Worm (Caenorhabditis elegans) whole organism, L2 larva: ENCODE measurements around the gene F08D12.3.

Experiments
- C34F6.9 ChIP-seq: fragments of 150-350 bp; optimal IDR thresholded peaks from 2 replicates; lab custom pipeline; 2014; ENCODE audit warnings: missing biosample characterization, missing genetic modification characterization
- F13H6.1 ChIP-seq: sonication (generic microtip); optimal IDR thresholded peaks from 2 replicates; lab custom pipeline; 2016; ENCODE audit warnings: missing genetic modification characterization, missing compliant biosample characterization
- R02D3.7 ChIP-seq: fragments of 150-350 bp; optimal IDR thresholded peaks from 2 replicates; lab custom pipeline; 2014; ENCODE audit warnings: missing biosample characterization, missing genetic modification characterization
- Y55F3AM.14 ChIP-seq: fragments of 200-800 bp; sonication (Bioruptor generic); optimal IDR thresholded peaks from 2 replicates; lab custom pipeline; 2018; ENCODE audit warnings: mild to moderate bottlenecking, missing genetic modification characterization, missing compliant biosample characterization
- ZK546.5 ChIP-seq: sonication (generic microtip); optimal IDR thresholded peaks from 2 replicates; lab custom pipeline; 2017; ENCODE audit warnings: missing biosample characterization, missing genetic modification characterization
- alr-1 ChIP-seq: fragments of 150-350 bp; optimal IDR thresholded peaks from 2 replicates; lab custom pipeline; 2014; ENCODE audit warnings: missing biosample characterization, missing genetic modification characterization
- aly-2 ChIP-seq: fragments of 150-350 bp; optimal IDR thresholded peaks from 2 replicates; lab custom pipeline; 2014; ENCODE audit warnings: missing biosample characterization, missing genetic modification characterization
- blmp-1 ChIP-seq: sonication (generic microtip); optimal IDR thresholded peaks from 2 replicates; lab custom pipeline; 2017; ENCODE audit warnings: missing genetic modification characterization, mild to moderate bottlenecking, missing compliant biosample characterization, antibody characterized with exemption, moderate library complexity; ENCODE audit not compliant: insufficient read depth
- ceh-16 ChIP-seq: fragments of 150-350 bp; optimal IDR thresholded peaks from 2 replicates; lab custom pipeline; 2014; ENCODE audit warnings: missing biosample characterization, missing genetic modification characterization
- crh-2 ChIP-seq: sonication (generic microtip); optimal IDR thresholded peaks from 2 replicates; lab custom pipeline; 2017; ENCODE audit warnings: missing biosample characterization, missing genetic modification characterization
- egl-27 ChIP-seq: sonication (generic microtip); optimal IDR thresholded peaks from 3 replicates; lab custom pipeline; 2017; ENCODE audit warnings: missing biosample characterization, missing genetic modification reagents, missing genetic modification characterization
- elt-1 ChIP-seq: fragments of 150-350 bp; optimal IDR thresholded peaks from 2 replicates; lab custom pipeline; 2014; ENCODE audit warnings: missing biosample characterization, missing genetic modification characterization
- fos-1 ChIP-seq: fragments of 150-350 bp; optimal IDR thresholded peaks from 2 replicates; lab custom pipeline; 2014; ENCODE audit warnings: missing biosample characterization, missing genetic modification characterization
- gmeb-1 ChIP-seq: fragments of 150-350 bp; optimal IDR thresholded peaks from 2 replicates; lab custom pipeline; 2014; ENCODE audit warnings: missing biosample characterization, missing genetic modification characterization
- lin-13 ChIP-seq: fragments of 150-350 bp; optimal IDR thresholded peaks from 2 replicates; lab custom pipeline; 2014; ENCODE audit warnings: missing biosample characterization, missing genetic modification reagents, missing genetic modification characterization
- lsy-2 ChIP-seq, 2 experiments: fragments of 150-350 bp in 1 of 2; sonication (generic microtip) in 1 of 2; optimal IDR thresholded peaks; 2 replicates each; lab custom pipeline; 2014 to 2017; ENCODE audit warnings: missing biosample characterization in 2 of 2, missing genetic modification characterization in 2 of 2
- mab-5 ChIP-seq: fragments of 150-350 bp; optimal IDR thresholded peaks from 2 replicates; lab custom pipeline; 2014; ENCODE audit warnings: missing biosample characterization, missing genetic modification characterization
- mbf-1 ChIP-seq: sonication (generic microtip); optimal IDR thresholded peaks from 2 replicates; lab custom pipeline; 2017; ENCODE audit warnings: missing biosample characterization, missing genetic modification characterization
- mdl-1 ChIP-seq, 2 experiments: fragments of 150-350 bp in 1 of 2; sonication (generic microtip) in 1 of 2; optimal IDR thresholded peaks; 2 replicates each; lab custom pipeline; 2017; ENCODE audit warnings: missing biosample characterization in 2 of 2, missing genetic modification characterization in 2 of 2
- nhr-10 ChIP-seq: sonication (generic microtip); optimal IDR thresholded peaks from 2 replicates; lab custom pipeline; 2017; ENCODE audit warnings: missing biosample characterization, missing genetic modification characterization
- nhr-11 ChIP-seq: fragments of 150-350 bp; optimal IDR thresholded peaks from 2 replicates; lab custom pipeline; 2014; ENCODE audit warnings: missing biosample characterization, missing genetic modification characterization
- nhr-12 ChIP-seq: fragments of 150-350 bp; optimal IDR thresholded peaks from 2 replicates; lab custom pipeline; 2014; ENCODE audit warnings: missing biosample characterization, missing genetic modification characterization
- nhr-129 ChIP-seq: fragments of 150-350 bp; optimal IDR thresholded peaks from 2 replicates; lab custom pipeline; 2014; ENCODE audit warnings: missing biosample characterization, missing genetic modification characterization
- nhr-21 ChIP-seq: fragments of 150-350 bp; optimal IDR thresholded peaks from 2 replicates; lab custom pipeline; 2014; ENCODE audit warnings: missing biosample characterization, missing genetic modification characterization
- nhr-23 ChIP-seq: fragments of 150-350 bp; optimal IDR thresholded peaks from 2 replicates; lab custom pipeline; 2014; ENCODE audit warnings: missing biosample characterization, missing genetic modification reagents, missing genetic modification characterization
- nhr-237 ChIP-seq: fragments of 150-350 bp; optimal IDR thresholded peaks from 2 replicates; lab custom pipeline; 2014; ENCODE audit warnings: missing biosample characterization, missing genetic modification characterization
- nhr-25 ChIP-seq: fragments of 150-350 bp; sonication (generic microtip); optimal IDR thresholded peaks from 3 replicates; lab custom pipeline; 2014; ENCODE audit warnings: missing biosample characterization, missing genetic modification characterization
- peb-1 ChIP-seq: fragments of 150-350 bp; optimal IDR thresholded peaks from 2 replicates; lab custom pipeline; 2014; ENCODE audit warnings: missing biosample characterization, missing genetic modification characterization
- sem-4 ChIP-seq: fragments of 150-350 bp; optimal IDR thresholded peaks from 2 replicates; lab custom pipeline; 2014; ENCODE audit warnings: missing biosample characterization, missing genetic modification reagents, missing genetic modification characterization
- sma-3 ChIP-seq: sonication (generic microtip); optimal IDR thresholded peaks from 2 replicates; lab custom pipeline; 2016; ENCODE audit warnings: missing genetic modification reagents, missing genetic modification characterization, missing compliant biosample characterization
- sma-9 ChIP-seq, 2 experiments: fragments of 150-350 bp in 1 of 2; sonication (generic microtip) in 1 of 2; optimal IDR thresholded peaks; 2 replicates each; lab custom pipeline; 2014 to 2016; ENCODE audit warnings: missing genetic modification characterization in 2 of 2, mild to moderate bottlenecking in 1 of 2, missing biosample characterization in 1 of 2, missing compliant biosample characterization in 1 of 2, missing genetic modification reagents in 1 of 2, moderate library complexity in 1 of 2
- snpc-4 ChIP-seq: fragments of 150-350 bp; optimal IDR thresholded peaks from 2 replicates; lab custom pipeline; 2014; ENCODE audit warnings: missing biosample characterization, missing genetic modification characterization
- unc-39 ChIP-seq: fragments of 150-350 bp; optimal IDR thresholded peaks from 2 replicates; lab custom pipeline; 2014; ENCODE audit warnings: missing biosample characterization, missing genetic modification characterization
- unc-55 ChIP-seq: fragments of 150-350 bp; sonication (generic microtip); optimal IDR thresholded peaks from 3 replicates; lab custom pipeline; 2014; ENCODE audit warnings: missing biosample characterization, missing genetic modification reagents, missing genetic modification characterization
- unc-62 ChIP-seq: fragments of 150-350 bp; optimal IDR thresholded peaks from 2 replicates; lab custom pipeline; 2014; ENCODE audit warnings: missing biosample characterization, missing genetic modification reagents, missing genetic modification characterization
- zag-1 ChIP-seq: fragments of 150-350 bp; optimal IDR thresholded peaks from 2 replicates; lab custom pipeline; 2014; ENCODE audit warnings: missing biosample characterization, missing genetic modification characterization
- ztf-1 ChIP-seq: fragments of 200-800 bp; sonication (Bioruptor generic); conservative IDR thresholded peaks from 2 replicates; pipeline ENCODE4 v1.3.6; 2022; ENCODE audit warnings: missing genetic modification characterization, missing compliant biosample characterization
- ztf-11 ChIP-seq: sonication (generic microtip); optimal IDR thresholded peaks from 2 replicates; lab custom pipeline; 2017; ENCODE audit warnings: missing biosample characterization, missing genetic modification characterization

Gene F08D12.3

DNA sequence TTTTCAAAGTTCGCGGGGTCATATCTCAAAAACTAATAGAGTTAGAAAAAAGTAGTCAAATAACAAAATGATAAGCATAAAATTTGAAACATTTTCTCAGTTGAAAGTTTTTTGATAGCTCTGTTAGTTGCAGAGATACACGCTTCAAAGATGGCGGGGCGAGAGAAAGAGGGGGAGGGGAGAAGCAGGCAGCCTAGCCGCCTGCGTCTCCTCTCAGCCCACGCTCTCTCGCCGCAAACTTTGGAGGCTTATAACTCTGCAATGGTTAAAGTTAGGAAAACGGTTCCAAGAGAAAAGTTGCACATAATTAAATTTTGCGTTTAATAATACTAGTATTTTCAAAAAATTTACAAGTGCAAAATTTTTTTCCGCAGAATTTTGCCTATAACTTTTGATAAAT, 22.4 kb downstream of the F08D12.3 start:
- TF ChIP-seq lin-13 (GFP tag; lab: Kevin White, UChicago) (peak; percentile 48), lsy-2 (tag; optimal IDR thresholded peaks at IDR 0.05; lab: Kevin White, UChicago) (no peak)

DNA sequence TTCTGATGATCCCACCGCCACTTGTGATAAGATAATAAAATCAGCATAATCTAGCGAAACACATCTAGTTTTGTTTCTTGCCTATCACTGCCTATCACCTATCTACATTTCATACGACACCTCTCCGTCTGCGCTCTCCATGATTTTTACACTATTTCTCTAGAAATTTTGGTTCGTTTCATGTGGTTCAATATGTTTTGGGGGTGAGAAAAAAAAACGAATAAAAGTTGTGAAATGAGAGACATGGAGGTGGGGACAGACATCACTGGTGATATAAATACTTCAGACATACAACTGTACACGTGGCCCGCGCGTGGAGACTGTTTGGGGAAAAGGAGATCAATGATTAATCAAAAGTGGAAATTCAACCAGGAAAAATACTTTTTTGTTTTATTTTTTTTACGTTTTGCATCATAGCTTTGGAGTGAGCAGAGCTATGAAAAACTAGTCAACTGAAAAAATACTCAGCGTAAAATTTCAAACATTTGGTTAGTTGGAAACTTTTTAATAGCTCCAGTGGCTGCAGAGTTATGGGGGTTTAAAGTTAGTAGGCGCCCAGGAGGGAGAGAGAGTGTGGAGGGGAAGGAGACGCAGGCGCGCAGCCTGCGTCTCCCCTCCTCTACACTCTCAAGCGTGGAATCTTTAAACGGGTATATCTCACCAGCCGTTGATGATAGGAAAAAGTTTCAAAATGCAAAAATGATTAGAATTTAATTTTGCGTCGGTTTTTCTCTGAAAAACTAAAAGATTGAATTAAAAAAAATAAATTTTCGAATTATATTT, 23.6 kb downstream of the F08D12.3 start:
- TF ChIP-seq nhr-12 (tag; lab: Kevin White, UChicago) (no peak), nhr-25 (tag; lab: Kevin White, UChicago) (no peak), fos-1 (tag; lab: Kevin White, UChicago) (peak; percentile 60), egl-27 (peak; percentile 5), sma-9 (GFP tag; optimal IDR thresholded peaks at IDR 0.05; lab: Kevin White, UChicago) (peak; percentile 70), sma-9 (tag; optimal IDR thresholded peaks at IDR 0.05; lab: Kevin White, UChicago) (no peak), sem-4 (tag; lab: Kevin White, UChicago) (no peak), ZK546.5 (tag; lab: Kevin White, UChicago) (no peak), Y55F3AM.14 (GFP tag; lab: Kevin White, UChicago) (peak; percentile 6), gmeb-1 (tag; lab: Kevin White, UChicago) (no peak), snpc-4 (tag; lab: Kevin White, UChicago) (no peak), sma-3 (GFP tag; lab: Kevin White, UChicago) (no peak), elt-1 (tag; lab: Kevin White, UChicago) (no peak), crh-2 (peak; percentile 32), nhr-21 (tag; lab: Kevin White, UChicago) (peak; percentile 2), lin-13 (GFP tag; lab: Kevin White, UChicago) (peak; percentile 2)

DNA sequence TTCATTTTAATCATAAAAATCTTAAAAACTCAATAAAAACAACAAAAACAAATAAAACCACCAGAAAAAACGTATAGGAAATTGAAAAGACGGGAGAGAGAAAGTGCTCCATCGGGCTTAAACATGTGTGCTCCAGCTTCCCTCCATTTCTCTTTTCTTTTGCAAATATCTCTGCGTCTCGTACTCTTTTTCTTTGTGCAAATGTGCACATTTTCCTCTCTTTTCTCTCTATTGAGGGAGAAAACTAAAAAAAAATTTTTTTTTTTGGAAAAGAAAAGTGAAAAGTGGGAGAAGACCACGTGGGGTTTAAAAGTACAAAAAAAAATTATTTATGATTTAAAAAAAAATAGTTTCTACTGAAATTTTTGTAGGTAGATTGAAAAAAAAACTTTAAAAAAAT, 24.9 kb downstream of the F08D12.3 start:
- TF ChIP-seq nhr-237 (tag; lab: Kevin White, UChicago) = no peak
- TF ChIP-seq ZK546.5 (tag; lab: Kevin White, UChicago) = no peak
- TF ChIP-seq lin-13 (GFP tag; lab: Kevin White, UChicago) = peak; percentile 13
- TF ChIP-seq F13H6.1 (tag; lab: Kevin White, UChicago) = peak; percentile 38
- TF ChIP-seq lsy-2 (tag; optimal IDR thresholded peaks at IDR 0.05; lab: Kevin White, UChicago) = peak in 1 of 2 experiments; percentile 65
- no peak for TF ChIP-seq nhr-11 (tag; lab: Kevin White, UChicago)
- no peak for TF ChIP-seq mbf-1 (tag; lab: Kevin White, UChicago)
- TF ChIP-seq aly-2 = no peak
- no peak for TF ChIP-seq ztf-1
- TF ChIP-seq unc-39 (tag; lab: Kevin White, UChicago) = no peak
- no peak for TF ChIP-seq gmeb-1 (tag; lab: Kevin White, UChicago)
- TF ChIP-seq C34F6.9 (tag; lab: Kevin White, UChicago) = peak; percentile 53
- no peak for TF ChIP-seq sem-4 (tag; lab: Kevin White, UChicago)
- no peak for TF ChIP-seq peb-1 (tag; lab: Kevin White, UChicago)
- TF ChIP-seq nhr-129 = peak; percentile 2
- TF ChIP-seq nhr-21 (tag; lab: Kevin White, UChicago) = no peak
- peak; percentile 52 for TF ChIP-seq sma-9 (GFP tag; optimal IDR thresholded peaks at IDR 0.05; lab: Kevin White, UChicago)
- no peak for TF ChIP-seq sma-9 (tag; optimal IDR thresholded peaks at IDR 0.05; lab: Kevin White, UChicago)
- no peak for TF ChIP-seq nhr-12 (tag; lab: Kevin White, UChicago)
- no peak for TF ChIP-seq nhr-23 (tag; lab: Kevin White, UChicago)
- TF ChIP-seq ceh-16 (tag; lab: Kevin White, UChicago) = no peak
- no peak for TF ChIP-seq nhr-25 (tag; lab: Kevin White, UChicago)
- TF ChIP-seq mdl-1 (tag; optimal IDR thresholded peaks at IDR 0.05; lab: Kevin White, UChicago) = peak in 1 of 2 experiments; percentile 72
- TF ChIP-seq snpc-4 (tag; lab: Kevin White, UChicago) = no peak
- peak; percentile 78 for TF ChIP-seq unc-55 (GFP tag; lab: Kevin White, UChicago)
- no peak for TF ChIP-seq mab-5 (tag; lab: Kevin White, UChicago)
- no peak for TF ChIP-seq nhr-10 (tag; lab: Kevin White, UChicago)
- no peak for TF ChIP-seq ztf-11 (tag; lab: Kevin White, UChicago)
- no peak for TF ChIP-seq unc-62 (GFP tag; lab: Kevin White, UChicago)
- TF ChIP-seq zag-1 (tag; lab: Kevin White, UChicago) = no peak
- no peak for TF ChIP-seq R02D3.7 (tag; lab: Kevin White, UChicago)
- TF ChIP-seq alr-1 (tag; lab: Kevin White, UChicago) = no peak
- TF ChIP-seq elt-1 (tag; lab: Kevin White, UChicago) = no peak
- TF ChIP-seq blmp-1 (tag; lab: Kevin White, UChicago) = peak; percentile 12
